Fruit fly (Drosophila melanogaster) whole organism, wandering third instar larva: ENCODE measurements around the gene CG18628.

Experiments used
- Abd-B ChIP-seq: fragments of >200 bp; optimal IDR thresholded peaks from 2 replicates; lab custom pipeline; 2017; ENCODE audit warnings: missing biosample characterization, missing genetic modification characterization
- CG32264 ChIP-seq: fragments of 200-800 bp; sonication (Bioruptor generic); optimal IDR thresholded peaks from 2 replicates; lab custom pipeline; 2016; ENCODE audit warnings: missing biosample characterization, missing genetic modification characterization
- CG9705 ChIP-seq: fragments of 200-800 bp; sonication (Bioruptor generic); optimal IDR thresholded peaks from 2 replicates; lab custom pipeline; 2018; ENCODE audit warnings: missing biosample characterization, mild to moderate bottlenecking, missing genetic modification characterization
- CrebA ChIP-seq: fragments of 200-800 bp; sonication (Bioruptor generic); optimal IDR thresholded peaks from 2 replicates; lab custom pipeline; 2016; ENCODE audit warnings: missing biosample characterization, mild to moderate bottlenecking, missing genetic modification characterization, borderline replicate concordance
- Dfd ChIP-seq: fragments of >200 bp; optimal IDR thresholded peaks from 2 replicates; lab custom pipeline; 2017; ENCODE audit warnings: missing biosample characterization, missing genetic modification characterization
- Dif ChIP-seq: fragments of 200-275, 200-300 bp; sonication (Bioruptor generic); optimal IDR thresholded peaks from 2 replicates; lab custom pipeline; 2018; ENCODE audit warnings: missing biosample characterization, missing genetic modification characterization; ENCODE audit not compliant: partially characterized antibody
- GATAd ChIP-seq: sonication (Bioruptor generic); optimal IDR thresholded peaks from 2 replicates; lab custom pipeline; 2016; ENCODE audit warnings: missing biosample characterization, missing genetic modification characterization
- HLH106 ChIP-seq: fragments of 200-800 bp; optimal IDR thresholded peaks from 3 replicates; lab custom pipeline; 2019; ENCODE audit warnings: missing biosample characterization, mild to moderate bottlenecking, missing genetic modification characterization, moderate library complexity
- Hnf4 ChIP-seq: fragments of 200-800 bp; sonication (Bioruptor generic); optimal IDR thresholded peaks from 2 replicates; lab custom pipeline; 2016; ENCODE audit warnings: missing biosample characterization, mild to moderate bottlenecking, missing genetic modification characterization
- Hr78 ChIP-seq: fragments of >200 bp; optimal IDR thresholded peaks from 2 replicates; lab custom pipeline; 2017; ENCODE audit warnings: missing biosample characterization, missing genetic modification characterization
- Hr83 ChIP-seq: fragments of 200-300 bp; sonication (Bioruptor generic); optimal IDR thresholded peaks from 2 replicates; lab custom pipeline; 2016; ENCODE audit warnings: missing biosample characterization, mild to moderate bottlenecking, missing genetic modification characterization, moderate library complexity; ENCODE audit not compliant: poor library complexity, severe bottlenecking
- Jra ChIP-seq: sonication (Bioruptor generic); optimal IDR thresholded peaks from 2 replicates; lab custom pipeline; 2016; ENCODE audit warnings: missing biosample characterization, missing genetic modification characterization
- Mio ChIP-seq: sonication (Bioruptor generic); optimal IDR thresholded peaks from 2 replicates; lab custom pipeline; 2016; ENCODE audit warnings: missing biosample characterization, missing genetic modification characterization
- Myc ChIP-seq: fragments of >200 bp; optimal IDR thresholded peaks from 2 replicates; lab custom pipeline; 2017
- N ChIP-seq: fragments of >200 bp; optimal IDR thresholded peaks from 2 replicates; lab custom pipeline; 2018; ENCODE audit warnings: missing biosample characterization, missing external identifiers, missing genetic modification characterization
- OdsH ChIP-seq: fragments of 200-800 bp; sonication (Bioruptor generic); optimal IDR thresholded peaks from 2 replicates; lab custom pipeline; 2016; ENCODE audit warnings: missing biosample characterization, mild to moderate bottlenecking, missing genetic modification characterization
- Rel ChIP-seq, 2 experiments: fragments of 200-800 bp; sonication (Bioruptor generic) in 1 of 2; optimal IDR thresholded peaks; 2 replicates in 1 of 2; 3 replicates in 1 of 2; lab custom pipeline; 2016 to 2019; ENCODE audit warnings: mild to moderate bottlenecking in 2 of 2, missing biosample characterization in 2 of 2, missing genetic modification characterization in 2 of 2, moderate library complexity in 1 of 2
- Sp1 ChIP-seq: fragments of 200-800 bp; sonication (Bioruptor generic); optimal IDR thresholded peaks from 3 replicates; lab custom pipeline; 2019; ENCODE audit warnings: missing biosample characterization, mild to moderate bottlenecking, missing genetic modification characterization, moderate library complexity
- Vsx2 ChIP-seq: fragments of 200-300, 225-300 bp; sonication (Bioruptor generic); optimal IDR thresholded peaks from 2 replicates; lab custom pipeline; 2018; ENCODE audit warnings: missing biosample characterization, missing genetic modification characterization; ENCODE audit not compliant: partially characterized antibody
- br ChIP-seq: fragments of 200-800 bp; sonication (Bioruptor generic); optimal IDR thresholded peaks from 2 replicates; lab custom pipeline; 2016; ENCODE audit warnings: missing biosample characterization, missing genetic modification characterization
- brk ChIP-seq: fragments of 200-800 bp; sonication (Bioruptor generic); optimal IDR thresholded peaks from 2 replicates; lab custom pipeline; 2016; ENCODE audit warnings: missing biosample characterization, mild to moderate bottlenecking, missing genetic modification characterization
- dl ChIP-seq, 2 experiments: fragments of 175-275, 200-275 bp in 1 of 2; fragments of 200-275 bp in 1 of 2; sonication (Bioruptor generic); optimal IDR thresholded peaks; lab custom pipeline; 2018; ENCODE audit warnings: mild to moderate bottlenecking in 2 of 2, missing biosample characterization in 2 of 2, missing genetic modification characterization in 2 of 2, moderate library complexity in 2 of 2; ENCODE audit not compliant: partially characterized antibody in 2 of 2, insufficient read depth in 1 of 2
- dmrt93B ChIP-seq: fragments of 200-800 bp; sonication (Bioruptor generic); optimal IDR thresholded peaks from 2 replicates; lab custom pipeline; 2018; ENCODE audit warnings: missing biosample characterization, mild to moderate bottlenecking, missing genetic modification characterization
- dsf ChIP-seq: sonication (Bioruptor generic); optimal IDR thresholded peaks from 2 replicates; lab custom pipeline; 2016; ENCODE audit warnings: missing biosample characterization, missing genetic modification characterization, borderline replicate concordance
- ey ChIP-seq: fragments of 200-800 bp; sonication (Bioruptor generic); optimal IDR thresholded peaks from 2 replicates; lab custom pipeline; 2016; ENCODE audit warnings: missing biosample characterization, missing genetic modification characterization
- foxo ChIP-seq, 2 experiments: fragments of 200-800 bp; sonication (Bioruptor generic); optimal IDR thresholded peaks; 2 replicates in 1 of 2; 3 replicates in 1 of 2; lab custom pipeline; 2016 to 2017; ENCODE audit warnings: missing biosample characterization in 2 of 2, missing genetic modification characterization in 2 of 2
- fru ChIP-seq: fragments of 200-800 bp; sonication (Bioruptor generic); optimal IDR thresholded peaks from 3 replicates; lab custom pipeline; 2016; ENCODE audit warnings: missing biosample characterization, mild to moderate bottlenecking, missing genetic modification characterization
- h ChIP-seq: fragments of 200-800 bp; sonication (Bioruptor generic); optimal IDR thresholded peaks from 3 replicates; lab custom pipeline; 2016; ENCODE audit warnings: missing biosample characterization, mild to moderate bottlenecking, missing genetic modification characterization
- jim ChIP-seq: fragments of 175-275, 200-325 bp; sonication (Bioruptor generic); optimal IDR thresholded peaks from 2 replicates; lab custom pipeline; 2016; ENCODE audit warnings: missing biosample characterization, mild to moderate bottlenecking, missing genetic modification characterization
- lola ChIP-seq: fragments of >200 bp; optimal IDR thresholded peaks from 2 replicates; lab custom pipeline; 2017; ENCODE audit warnings: missing biosample characterization, missing genetic modification characterization
- pan ChIP-seq: fragments of >200 bp; optimal IDR thresholded peaks from 2 replicates; lab custom pipeline; 2017
- psq ChIP-seq: fragments of 200-800 bp; sonication (Bioruptor generic); optimal IDR thresholded peaks from 3 replicates; lab custom pipeline; 2017; ENCODE audit warnings: missing biosample characterization, mild to moderate bottlenecking, missing genetic modification characterization, moderate library complexity
- rgr ChIP-seq: fragments of 200-800 bp; sonication (Bioruptor generic); optimal IDR thresholded peaks from 3 replicates; lab custom pipeline; 2016; ENCODE audit warnings: missing biosample characterization, mild to moderate bottlenecking, missing genetic modification characterization
- sage ChIP-seq: fragments of 200-800 bp; sonication (Bioruptor generic); optimal IDR thresholded peaks from 2 replicates; lab custom pipeline; 2016; ENCODE audit warnings: missing biosample characterization, mild to moderate bottlenecking, missing genetic modification characterization
- sv ChIP-seq: fragments of 200-800 bp; sonication (Bioruptor generic); optimal IDR thresholded peaks from 3 replicates; lab custom pipeline; 2016; ENCODE audit warnings: missing biosample characterization, missing genetic modification characterization
- tai ChIP-seq: sonication (Bioruptor generic); optimal IDR thresholded peaks from 2 replicates; lab custom pipeline; 2016; ENCODE audit warnings: missing biosample characterization, missing genetic modification characterization
- usp ChIP-seq: fragments of >200 bp; optimal IDR thresholded peaks from 2 replicates; lab custom pipeline; 2017; ENCODE audit warnings: missing biosample characterization, missing genetic modification characterization
- woc ChIP-seq: sonication (Bioruptor generic); optimal IDR thresholded peaks from 2 replicates; lab custom pipeline; 2016; ENCODE audit warnings: missing biosample characterization, mild to moderate bottlenecking, missing genetic modification characterization

Gene CG18628

DNA sequence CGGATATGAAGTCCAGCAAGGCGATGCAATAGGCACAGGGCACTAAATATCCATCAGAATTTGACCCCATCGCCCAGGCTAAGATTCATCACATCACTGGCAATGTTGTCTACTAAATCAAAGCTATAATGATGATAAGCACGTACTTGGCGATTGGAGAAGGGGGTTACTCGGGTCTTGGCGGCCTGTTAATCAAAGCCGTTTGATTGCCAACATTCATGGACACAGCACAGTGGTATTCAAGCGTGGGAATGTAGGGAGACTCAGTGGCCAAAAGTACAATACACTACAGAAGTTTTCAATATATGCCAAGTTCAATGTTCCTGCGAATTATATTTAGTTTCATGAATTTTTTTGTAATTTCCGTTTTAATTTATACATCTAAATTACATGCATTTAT lies 11.2 kb upstream of the CG18628 start, which contains the start of gene CG14151:
Gene CG14151, minus strand, starts transcription at position 101 of the 400 bp plus-strand sequence.
- TF ChIP-seq dsf (no peak), woc (GFP tag; lab: Kevin White, UChicago) (no peak), Mio (GFP tag; lab: Kevin White, UChicago) (no peak), fru (no peak), brk (GFP tag; lab: Kevin White, UChicago) (no peak), Rel (GFP tag; optimal IDR thresholded peaks at IDR 0.05; lab: Kevin White, UChicago) (no peak), Rel (tag; optimal IDR thresholded peaks at IDR 0.05; lab: Kevin White, UChicago) (no peak), N (GFP tag; lab: Kevin White, UChicago) (no peak), foxo (GFP tag; optimal IDR thresholded peaks at IDR 0.05; lab: Kevin White, UChicago) (no peak), usp (GFP tag; lab: Kevin White, UChicago) (no peak), CG9705 (GFP tag; lab: Kevin White, UChicago) (no peak), HLH106 (tag; lab: Kevin White, UChicago) (no peak), CrebA (GFP tag; lab: Kevin White, UChicago) (no peak), GATAd (no peak), pan (lab: Kevin White, UChicago) (no peak)

DNA sequence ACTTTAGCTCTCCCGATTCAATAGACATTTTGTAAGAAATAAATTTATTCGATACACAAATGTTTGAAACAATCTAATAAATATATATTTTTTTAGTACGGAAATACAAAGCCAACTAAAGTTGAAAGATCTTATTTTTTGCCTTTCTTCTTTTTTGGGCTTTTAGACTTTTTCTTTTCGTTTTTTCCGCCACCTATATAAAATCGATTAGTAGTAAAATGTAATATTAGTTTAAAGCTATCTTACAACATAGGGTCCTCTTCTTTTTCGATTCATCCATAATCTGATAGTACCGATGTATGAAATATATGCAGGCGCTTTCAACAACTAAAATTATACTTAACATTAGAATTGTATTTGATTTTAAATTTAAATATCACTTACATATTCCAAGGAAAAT lies 9.6 kb upstream of the CG18628 start, which contains the start of gene CG42536:
Gene CG42536, minus strand, starts transcription at position 101 of the 400 bp plus-strand sequence.
- TF ChIP-seq woc (GFP tag; lab: Kevin White, UChicago) (no peak), foxo (GFP tag; optimal IDR thresholded peaks at IDR 0.05; lab: Kevin White, UChicago) (no peak)

DNA sequence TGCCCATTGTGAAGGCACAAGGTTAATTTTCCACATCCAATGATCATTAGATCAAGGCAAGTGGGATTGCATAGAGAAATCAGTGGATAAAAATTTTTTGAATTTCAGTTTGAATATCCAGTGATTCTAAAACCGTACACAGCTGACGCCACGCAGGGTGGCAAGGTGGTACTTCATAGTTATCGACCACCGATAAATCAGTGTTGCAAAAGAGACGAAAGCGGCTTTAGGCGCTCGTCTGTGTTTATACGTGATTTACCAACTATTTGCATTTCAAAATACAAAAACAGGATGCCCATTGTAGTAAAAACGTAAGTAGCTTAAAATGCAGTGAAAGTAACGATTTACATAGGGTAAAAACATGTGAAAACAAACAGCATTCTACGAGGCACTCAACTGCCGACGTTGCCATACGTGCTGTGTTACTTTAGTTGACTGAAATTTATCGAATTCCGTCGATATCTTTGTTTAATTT lies 8.6 kb upstream of the CG18628 start, which contains the start of the genes CG42535, CG34001 and hay:
Gene CG42535, minus strand, starts transcription at position 51 of the 475 bp plus-strand sequence.
Gene CG34001, plus strand, starts transcription at position 195 of the 475 bp plus-strand sequence.
Gene hay, plus strand, starts transcription at position 195 of the 475 bp plus-strand sequence.
- no peak for TF ChIP-seq h (GFP tag; lab: Kevin White, UChicago)
- no peak for TF ChIP-seq rgr (GFP tag; lab: Kevin White, UChicago)
- TF ChIP-seq foxo (GFP tag; optimal IDR thresholded peaks at IDR 0.05; lab: Kevin White, UChicago): peak in 1 of 2 experiments; percentile 5
- no peak for TF ChIP-seq lola
- TF ChIP-seq Myc (lab: Kevin White, UChicago): peak; percentile 62

DNA sequence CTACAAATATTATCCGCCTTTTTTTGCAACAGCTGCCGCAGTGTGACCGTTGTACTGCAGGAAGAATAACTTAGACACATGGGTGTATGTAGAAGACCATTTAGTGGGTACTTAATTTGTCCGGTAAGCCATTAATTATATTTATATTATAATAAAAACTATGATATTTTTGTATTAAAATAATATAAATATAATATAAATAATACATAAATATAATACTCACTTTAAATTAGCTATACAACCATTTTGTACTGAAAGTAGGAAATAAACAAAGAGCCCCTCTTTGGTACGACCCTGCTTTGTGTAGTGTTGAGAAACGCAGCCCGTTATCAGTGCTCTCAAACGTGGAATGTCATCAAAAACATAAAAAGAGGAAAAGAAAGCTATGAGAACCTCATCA lies 1.7 kb upstream of the CG18628 start, which contains the start of gene Cnep1r2:
Gene Cnep1r2, plus strand, starts transcription at position 328 of the 400 bp plus-strand sequence.
- peak; percentile 93 for TF ChIP-seq rgr (GFP tag; lab: Kevin White, UChicago)
- no peak for TF ChIP-seq N (GFP tag; lab: Kevin White, UChicago)
- TF ChIP-seq br (GFP tag; lab: Kevin White, UChicago): peak; percentile 74
- no peak for TF ChIP-seq dl (GFP tag; optimal IDR thresholded peaks at IDR 0.05; lab: Kevin White, UChicago; ENCODE audit: insufficient read depth in 1 of 2, partially characterized antibody in 2 of 2)
- TF ChIP-seq CG9705 (GFP tag; lab: Kevin White, UChicago): peak; percentile 93
- peak; percentile 97 for TF ChIP-seq Sp1 (GFP tag; lab: Kevin White, UChicago)
- peak; percentile 30 for TF ChIP-seq Mio (GFP tag; lab: Kevin White, UChicago)
- no peak for TF ChIP-seq Dif (GFP tag; lab: Kevin White, UChicago)
- TF ChIP-seq sage (GFP tag; lab: Kevin White, UChicago): peak; percentile 71
- peak; percentile 41 for TF ChIP-seq Hr83
- no peak for TF ChIP-seq usp (GFP tag; lab: Kevin White, UChicago)
- TF ChIP-seq jim: no peak
- peak; percentile 64 for TF ChIP-seq sv (GFP tag; lab: Kevin White, UChicago)
- TF ChIP-seq Vsx2: no peak
- TF ChIP-seq Hnf4 (GFP tag; lab: Kevin White, UChicago): peak; percentile 83
- no peak for TF ChIP-seq brk (GFP tag; lab: Kevin White, UChicago)
- peak in 1 of 2 experiments; percentile 93 for TF ChIP-seq foxo (GFP tag; optimal IDR thresholded peaks at IDR 0.05; lab: Kevin White, UChicago)
- no peak for TF ChIP-seq Abd-B
- TF ChIP-seq CrebA (GFP tag; lab: Kevin White, UChicago): no peak
- TF ChIP-seq dmrt93B (GFP tag; lab: Kevin White, UChicago): peak; percentile 93
- TF ChIP-seq pan (lab: Kevin White, UChicago): no peak
- peak; percentile 88 for TF ChIP-seq OdsH (GFP tag; lab: Kevin White, UChicago)
- TF ChIP-seq HLH106 (tag; lab: Kevin White, UChicago): peak; percentile 99
- TF ChIP-seq lola: no peak
- TF ChIP-seq Hr78 (GFP tag; lab: Kevin White, UChicago): no peak
- TF ChIP-seq ey (GFP tag; lab: Kevin White, UChicago): peak; percentile 74
- peak; percentile 69 for TF ChIP-seq Rel (GFP tag; optimal IDR thresholded peaks at IDR 0.05; lab: Kevin White, UChicago)
- peak; percentile 89 for TF ChIP-seq Rel (tag; optimal IDR thresholded peaks at IDR 0.05; lab: Kevin White, UChicago)
- TF ChIP-seq psq: peak; percentile 94
- TF ChIP-seq CG32264: peak; percentile 29
- no peak for TF ChIP-seq tai (GFP tag; lab: Kevin White, UChicago)
- TF ChIP-seq Jra (GFP tag; lab: Kevin White, UChicago): peak; percentile 65
- peak; percentile 54 for TF ChIP-seq GATAd
- peak; percentile 83 for TF ChIP-seq h (GFP tag; lab: Kevin White, UChicago)
- TF ChIP-seq dsf: peak; percentile 66
- TF ChIP-seq Myc (lab: Kevin White, UChicago): no peak
- no peak for TF ChIP-seq Dfd
- TF ChIP-seq woc (GFP tag; lab: Kevin White, UChicago): peak; percentile 77
- TF ChIP-seq fru: peak; percentile 88
